Fruit fly (Drosophila melanogaster) whole organism, adult: ENCODE results near the gene pcx.

Source experiments
- CG14711 ChIP-seq: fragments of 200-800 bp; sonication (Bioruptor generic); optimal IDR thresholded peaks from 2 replicates; lab custom pipeline; 2018; ENCODE audit warnings: missing biosample characterization, mild to moderate bottlenecking, missing genetic modification characterization, moderate library complexity
- CG1620 ChIP-seq: fragments of 200-800 bp; sonication (Bioruptor generic); optimal IDR thresholded peaks from 2 replicates; lab custom pipeline; 2016; ENCODE audit warnings: missing biosample characterization, missing genetic modification characterization
- CG5204 ChIP-seq: fragments of 200-800 bp; sonication (Bioruptor generic); optimal IDR thresholded peaks from 2 replicates; lab custom pipeline; 2016; ENCODE audit warnings: missing biosample characterization, missing genetic modification characterization
- CG7045 ChIP-seq: fragments of 200-800 bp; sonication (Bioruptor generic); optimal IDR thresholded peaks from 2 replicates; lab custom pipeline; 2017; ENCODE audit warnings: missing biosample characterization, mild to moderate bottlenecking, missing genetic modification characterization
- Crg-1 ChIP-seq: fragments of 200-800 bp; sonication (Bioruptor generic); optimal IDR thresholded peaks from 2 replicates; lab custom pipeline; 2016; ENCODE audit warnings: missing biosample characterization, missing genetic modification characterization
- Hr96 ChIP-seq: fragments of 200-800 bp; sonication (Bioruptor generic); optimal IDR thresholded peaks from 2 replicates; lab custom pipeline; 2016; ENCODE audit warnings: missing biosample characterization, missing genetic modification characterization
- Mnt ChIP-seq: fragments of 200-800 bp; sonication (Bioruptor generic); optimal IDR thresholded peaks from 2 replicates; lab custom pipeline; 2016; ENCODE audit warnings: missing biosample characterization, mild to moderate bottlenecking, missing genetic modification characterization
- bab1 ChIP-seq: fragments of 200-800 bp; sonication (Bioruptor generic); optimal IDR thresholded peaks from 3 replicates; lab custom pipeline; 2019; ENCODE audit warnings: missing biosample characterization, mild to moderate bottlenecking, missing genetic modification characterization, moderate library complexity
- cnc ChIP-seq, 2 experiments: fragments of >200 bp; optimal IDR thresholded peaks; 2 replicates each; lab custom pipeline; 2017
- kay ChIP-seq: fragments of 200-800 bp; sonication (Bioruptor generic); peaks from one replicate; lab custom pipeline; 2016; ENCODE audit warnings: missing biosample characterization, missing genetic modification characterization, borderline replicate concordance
- pad ChIP-seq: fragments of 200-800 bp; sonication (Bioruptor generic); optimal IDR thresholded peaks from 3 replicates; lab custom pipeline; 2017; ENCODE audit warnings: missing biosample characterization, missing genetic modification characterization, mild to moderate bottlenecking, moderate library complexity, missing genetic modification reagents
- toe ChIP-seq: fragments of 200-800 bp; sonication (Bioruptor generic); optimal IDR thresholded peaks from 2 replicates; lab custom pipeline; 2016; ENCODE audit warnings: missing biosample characterization, missing genetic modification characterization

dm6 chrX:2219246-2219645 lies 5.8 kb upstream of the pcx start:
- TF ChIP-seq CG5204 (GFP tag; lab: Kevin White, UChicago) (no peak), Mnt (GFP tag; lab: Kevin White, UChicago) (no peak), CG7045 (no peak), bab1 (no peak), kay (GFP tag; lab: Kevin White, UChicago) (no peak), pad (no peak), Hr96 (GFP tag; lab: Kevin White, UChicago) (no peak), cnc (optimal IDR thresholded peaks at IDR 0.05; lab: Kevin White, UChicago) (no peak), CG14711 (tag; lab: Kevin White, UChicago) (no peak), CG1620 (GFP tag; lab: Kevin White, UChicago) (no peak), toe (GFP tag; lab: Kevin White, UChicago) (no peak), Crg-1 (GFP tag; lab: Kevin White, UChicago) (no peak)
